Fruit fly (Drosophila melanogaster): ENCODE results near the gene Tango4.

Gene Tango4

DNA sequence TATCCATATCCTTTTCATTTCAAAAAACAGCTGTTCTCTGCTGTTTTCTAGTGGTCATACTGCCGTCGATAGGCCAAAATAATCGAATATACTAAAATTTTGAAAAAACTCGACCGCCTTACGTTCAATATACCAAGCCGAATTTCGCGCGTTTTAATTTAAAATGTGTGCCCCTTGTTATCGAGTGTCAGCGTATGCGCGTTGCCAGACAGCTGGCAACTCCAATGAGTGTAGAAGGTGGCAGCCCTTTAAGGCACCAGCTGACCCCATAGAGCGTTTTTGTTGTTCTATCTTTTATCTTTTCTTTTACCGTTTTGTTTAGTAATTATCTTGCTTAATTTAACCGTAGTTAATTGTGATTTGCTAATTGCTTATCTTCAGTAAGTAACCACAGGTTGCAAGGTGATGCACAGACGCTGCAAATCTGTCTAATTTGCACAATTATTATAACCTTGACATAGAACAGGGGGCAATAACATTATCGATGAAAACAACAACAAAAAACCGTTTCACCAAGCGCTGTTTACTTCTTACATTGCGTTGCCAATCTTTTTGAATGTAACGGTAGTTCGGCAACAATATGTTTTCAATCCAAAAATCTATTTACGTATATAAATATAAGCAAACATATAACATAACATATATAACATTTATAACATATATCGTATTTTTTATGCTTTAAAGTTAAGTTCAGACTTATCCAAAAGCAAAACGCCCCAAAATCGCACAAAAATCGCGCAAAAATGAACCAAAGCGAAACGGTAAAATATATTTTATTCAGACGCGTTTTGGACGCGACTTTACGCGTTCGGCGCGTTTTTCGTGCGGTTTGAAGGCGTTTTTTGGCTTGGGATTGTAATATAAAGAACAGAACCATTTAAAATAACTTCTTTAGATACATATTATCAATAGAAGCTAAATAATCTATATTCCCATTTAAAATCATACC, 8.4 kb upstream of the Tango4 start, which contains the start of the genes CG1492 and regucalcin (continued):
- TF ChIP-seq CG1024 (GFP tag; IDR thresholded peaks at IDR 0.05) (no peak), schlank (tag; optimal IDR thresholded peaks at IDR 0.05) (no peak), CG10654 (GFP tag; optimal IDR thresholded peaks at IDR 0.05) (no peak), hb (GFP tag; IDR thresholded peaks at IDR 0.05; ENCODE audit: partially characterized antibody) (no peak), CG4424 (GFP tag; optimal IDR thresholded peaks at IDR 0.05) (no peak), Bgb (GFP tag; IDR thresholded peaks at IDR 0.05; ENCODE audit: partially characterized antibody) (peak; percentile 41; the same call in 1 of the 2 replicates), CG2712 (tag; optimal IDR thresholded peaks at IDR 0.05) (peak; percentile 12), CG1832 (GFP tag; optimal IDR thresholded peaks at IDR 0.05) (no peak), CG34422 (GFP tag; IDR thresholded peaks at IDR 0.05) (no peak), CG12299 (tag; optimal IDR thresholded peaks at IDR 0.05) (no peak), chm (GFP tag; IDR thresholded peaks at IDR 0.05) (no peak), CG14965 (GFP tag; optimal IDR thresholded peaks at IDR 0.05; ENCODE audit: borderline replicate concordance) (no peak), chn (GFP tag; optimal IDR thresholded peaks at IDR 0.05) (no peak), CG12769 (tag; optimal IDR thresholded peaks at IDR 0.05) (no peak), E2f2 (GFP tag; IDR thresholded peaks at IDR 0.05) (peak; percentile 96), CG14050 (GFP tag; IDR thresholded peaks at IDR 0.05) (no peak), oc (tag; optimal IDR thresholded peaks at IDR 0.05) (no peak), sna (GFP tag; IDR thresholded peaks at IDR 0.05; ENCODE audit: partially characterized antibody) (no peak), cad (GFP tag; optimal IDR thresholded peaks at IDR 0.05) (no peak), toy (GFP tag; IDR thresholded peaks at IDR 0.05) (no peak), Abd-B (GFP tag; optimal IDR thresholded peaks at IDR 0.05) (peak; percentile 12), CG17186 (GFP tag; optimal IDR thresholded peaks at IDR 0.05) (peak; percentile 69), zen2 (GFP tag; IDR thresholded peaks at IDR 0.05; ENCODE audit: partially characterized antibody) (no peak), CG6791 (GFP tag; IDR thresholded peaks at IDR 0.05; ENCODE audit: partially characterized antibody) (0 out of 3 replicates have a peak, but pooled peaks have one; percentile 22), HmgD (GFP tag; optimal IDR thresholded peaks at IDR 0.05) (peak; percentile 75), Dfd (GFP tag; optimal IDR thresholded peaks at IDR 0.05) (no peak), CG4820 (GFP tag; optimal IDR thresholded peaks at IDR 0.05) (no peak), CG12659 (GFP tag; optimal IDR thresholded peaks at IDR 0.05) (no peak)

DNA sequence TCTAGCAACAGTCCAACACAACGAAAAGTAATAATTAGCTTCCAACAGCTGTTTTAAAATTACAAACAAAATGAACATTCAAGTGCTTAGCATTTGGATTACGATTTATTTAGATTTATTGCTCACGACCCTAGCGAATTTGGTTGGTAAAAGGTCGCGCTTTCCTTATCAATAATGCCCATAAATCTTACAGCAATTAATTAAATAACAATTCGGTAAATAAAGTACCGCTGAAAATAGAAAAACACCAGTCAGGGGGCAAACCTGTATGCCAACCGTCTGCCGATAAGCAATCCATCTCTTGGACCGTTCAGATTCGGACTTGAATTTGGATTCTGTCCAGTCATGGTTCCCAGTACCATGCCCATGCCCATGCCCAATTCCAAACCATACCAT, 7.8 kb upstream of the Tango4 start:
- no peak for TF ChIP-seq CG2202 (tag; optimal IDR thresholded peaks at IDR 0.05)
- peak; percentile 29 for TF ChIP-seq nom (GFP tag; optimal IDR thresholded peaks at IDR 0.05)

- TF ChIP-seq Ets65A (GFP tag) (peak; percentile 42), NFAT (GFP tag; IDR thresholded peaks at IDR 0.05) (0 out of 2 replicates have a peak, but pooled peaks have one; percentile 10), GATAe (GFP tag; conservative IDR thresholded peaks at IDR 0.05) (peak; percentile 78), B-H1 (GFP tag; IDR thresholded peaks at IDR 0.05) (no peak), CG7987 (GFP tag; optimal IDR thresholded peaks at IDR 0.05) (peak; percentile 20), crol (GFP tag; IDR thresholded peaks at IDR 0.05) (peak; percentile 78)
Measured at dm6 chrX:12014131-12014530, 6.7 kb upstream of the Tango4 start.

All from whole organism, embryonic.